Fruit fly (Drosophila melanogaster) whole organism, embryonic: ENCODE measurements around the gene CG42302.

Source experiments
- Aef1 ChIP-seq: fragments of 200-800 bp; sonication (Bioruptor generic); IDR thresholded peaks from 3 replicates; pipeline ENCODE4 v1.3.6; 2022; ENCODE audit warnings: missing biosample characterization, missing genetic modification characterization
- Awh ChIP-seq: fragments of 200-800 bp; sonication (Bioruptor generic); IDR thresholded peaks from 2 replicates; pipeline ENCODE4, ENCODE4 v1.3.6; 2022; ENCODE audit warnings: missing biosample characterization, missing genetic modification characterization
- Blimp-1 ChIP-seq: fragments of 200-800 bp; sonication (Bioruptor generic); optimal IDR thresholded peaks from 3 replicates; lab custom pipeline; 2018; ENCODE audit warnings: missing biosample characterization, missing genetic modification characterization, mild to moderate bottlenecking, moderate library complexity, missing genetic modification reagents
- CG10209 ChIP-seq: fragments of 200-800 bp; sonication (Bioruptor generic); optimal IDR thresholded peaks from 3 replicates; lab custom pipeline; 2017; ENCODE audit warnings: missing biosample characterization, mild to moderate bottlenecking, missing genetic modification characterization, missing genetic modification reagents
- CG10654 ChIP-seq: fragments of 200-800 bp; sonication (Bioruptor generic); optimal IDR thresholded peaks from 2 replicates; lab custom pipeline; 2016; ENCODE audit warnings: missing biosample characterization, missing genetic modification characterization
- CG11504 ChIP-seq: fragments of 200-800 bp; sonication (Bioruptor generic); optimal IDR thresholded peaks from 3 replicates; lab custom pipeline; 2019; ENCODE audit warnings: missing biosample characterization, mild to moderate bottlenecking, missing genetic modification characterization, moderate library complexity
- CG12744 ChIP-seq: fragments of 200-800 bp; sonication (Bioruptor generic); optimal IDR thresholded peaks from 2 replicates; lab custom pipeline; 2016; ENCODE audit warnings: missing biosample characterization, missing genetic modification characterization
- CG12769 ChIP-seq: fragments of 200-800 bp; sonication (Bioruptor generic); optimal IDR thresholded peaks from 2 replicates; lab custom pipeline; 2019; ENCODE audit warnings: missing biosample characterization, mild to moderate bottlenecking, missing genetic modification characterization, moderate library complexity
- CG13296 ChIP-seq: fragments of 200-800 bp; sonication (Bioruptor generic); optimal IDR thresholded peaks from 3 replicates; lab custom pipeline; 2018; ENCODE audit warnings: missing biosample characterization, mild to moderate bottlenecking, missing genetic modification characterization
- CG15269 ChIP-seq: fragments of 200-800 bp; sonication (Bioruptor generic); optimal IDR thresholded peaks from 2 replicates; lab custom pipeline; 2018; ENCODE audit warnings: missing biosample characterization, mild to moderate bottlenecking, missing genetic modification characterization, moderate library complexity
- CG1602 ChIP-seq: fragments of 200-800 bp; sonication (Bioruptor generic); optimal IDR thresholded peaks from 3 replicates; lab custom pipeline; 2016; ENCODE audit warnings: missing biosample characterization, missing genetic modification characterization
- CG1603 ChIP-seq: fragments of 200-800 bp; sonication (Bioruptor generic); optimal IDR thresholded peaks from 2 replicates; lab custom pipeline; 2019; ENCODE audit warnings: missing biosample characterization, mild to moderate bottlenecking, missing genetic modification characterization, moderate library complexity
- CG16779 ChIP-seq: fragments of 200-800 bp; sonication (Bioruptor generic); IDR thresholded peaks from 2 replicates; pipeline ENCODE4 v1.3.6; 2022; ENCODE audit warnings: missing biosample characterization, missing genetic modification characterization
- CG31441 ChIP-seq: fragments of 200-800 bp; sonication (Bioruptor generic); IDR thresholded peaks from 2 replicates; pipeline ENCODE4 v1.3.6; 2022; ENCODE audit warnings: missing biosample characterization, missing genetic modification characterization
- CG32532 ChIP-seq: fragments of 200-800 bp; sonication (Bioruptor generic); IDR thresholded peaks from 2 replicates; pipeline ENCODE4 v1.3.6; 2022; ENCODE audit warnings: missing biosample characterization, missing genetic modification characterization
- CG3726 ChIP-seq: fragments of 200-800 bp; sonication (Bioruptor generic); IDR thresholded peaks from 3 replicates; pipeline ENCODE4, ENCODE4 v1.3.6; 2022; ENCODE audit warnings: missing biosample characterization, missing genetic modification characterization
- CG4854 ChIP-seq: fragments of 200-800 bp; sonication (Bioruptor generic); optimal IDR thresholded peaks from 2 replicates; lab custom pipeline; 2016; ENCODE audit warnings: missing biosample characterization, missing genetic modification characterization, inconsistent platforms
- CG6813 ChIP-seq: fragments of 200-800 bp; sonication (Bioruptor generic); optimal IDR thresholded peaks from 2 replicates; lab custom pipeline; 2017; ENCODE audit warnings: missing biosample characterization, missing genetic modification characterization, mild to moderate bottlenecking, moderate library complexity, missing genetic modification reagents
- CG8281 ChIP-seq: fragments of 200-800 bp; sonication (Bioruptor generic); optimal IDR thresholded peaks from 2 replicates; lab custom pipeline; 2018; ENCODE audit warnings: missing biosample characterization, mild to moderate bottlenecking, missing genetic modification characterization, moderate library complexity
- CG9437 ChIP-seq: fragments of 200-800 bp; sonication (Bioruptor generic); optimal IDR thresholded peaks from 2 replicates; lab custom pipeline; 2018; ENCODE audit warnings: missing biosample characterization, mild to moderate bottlenecking, missing genetic modification characterization
- CG9797 ChIP-seq: fragments of 200-800 bp; sonication (Bioruptor generic); optimal IDR thresholded peaks from 3 replicates; lab custom pipeline; 2018; ENCODE audit warnings: missing biosample characterization, mild to moderate bottlenecking, missing genetic modification characterization
- D19A ChIP-seq: fragments of 200-800 bp; optimal IDR thresholded peaks from 3 replicates; lab custom pipeline; 2019; ENCODE audit warnings: missing biosample characterization, mild to moderate bottlenecking, missing genetic modification characterization, moderate library complexity
- Dp ChIP-seq: fragments of 200-800 bp; sonication (Bioruptor generic); optimal IDR thresholded peaks from 2 replicates; lab custom pipeline; 2018; ENCODE audit warnings: missing biosample characterization, mild to moderate bottlenecking, missing genetic modification characterization, moderate library complexity
- Ets65A ChIP-seq: fragments of 200-800 bp; sonication (Bioruptor generic); peaks from one replicate; lab custom pipeline; 2016; ENCODE audit warnings: missing biosample characterization, missing genetic modification characterization
- Gug ChIP-seq: fragments of 200-800 bp; sonication (Bioruptor generic); IDR thresholded peaks from 4 replicates; pipeline ENCODE4 v1.3.6; 2022; ENCODE audit warnings: missing biosample characterization, missing genetic modification characterization
- Jarid2 ChIP-seq: fragments of 200-800 bp; sonication (Bioruptor generic); optimal IDR thresholded peaks from 3 replicates; lab custom pipeline; 2017; ENCODE audit warnings: mild to moderate bottlenecking, missing biosample characterization, missing genetic modification reagents, missing genetic modification characterization
- Stat92E ChIP-seq, 3 experiments: fragments of >200 bp in 2 of 3; fragments of 200-800 bp in 1 of 3; sonication (Bioruptor generic) in 1 of 3; optimal IDR thresholded peaks; 2 replicates each; lab custom pipeline; 2017 to 2019; ENCODE audit warnings: missing biosample characterization in 3 of 3, missing genetic modification characterization in 3 of 3, mild to moderate bottlenecking in 1 of 3, moderate library complexity in 1 of 3
- ap ChIP-seq: fragments of 200-800 bp; sonication (Bioruptor generic); IDR thresholded peaks from 2 replicates; pipeline ENCODE4 v1.3.6; 2022; ENCODE audit warnings: missing biosample characterization, missing genetic modification characterization
- crc ChIP-seq: fragments of 200-800 bp; sonication (Bioruptor generic); optimal IDR thresholded peaks from 2 replicates; lab custom pipeline; 2016; ENCODE audit warnings: missing biosample characterization, missing genetic modification characterization
- croc ChIP-seq: fragments of 200-800 bp; sonication (Bioruptor generic); conservative IDR thresholded peaks from 3 replicates; pipeline ENCODE4 v1.3.6; 2022; ENCODE audit warnings: missing biosample characterization, missing genetic modification characterization
- cwo ChIP-seq: fragments of 200-800 bp; sonication (Bioruptor generic); optimal IDR thresholded peaks from 3 replicates; lab custom pipeline; 2017; ENCODE audit warnings: missing biosample characterization, missing genetic modification characterization, mild to moderate bottlenecking, moderate library complexity, missing genetic modification reagents
- ind ChIP-seq: fragments of 200-800 bp; sonication (Bioruptor generic); optimal IDR thresholded peaks from 3 replicates; lab custom pipeline; 2016; ENCODE audit warnings: missing biosample characterization, missing genetic modification characterization
- inv ChIP-seq: fragments of 200-800 bp; sonication (Bioruptor generic); IDR thresholded peaks from 2 replicates; pipeline ENCODE4 v1.3.6; 2022; ENCODE audit warnings: missing biosample characterization, missing genetic modification characterization; ENCODE audit not compliant: partially characterized antibody
- knrl ChIP-seq: fragments of 200-800 bp; sonication (Bioruptor generic); IDR thresholded peaks from 3 replicates; pipeline ENCODE4 v1.3.6; 2022; ENCODE audit warnings: missing biosample characterization, missing genetic modification characterization; ENCODE audit not compliant: partially characterized antibody
- mirr ChIP-seq: fragments of 200-800 bp; sonication (Bioruptor generic); optimal IDR thresholded peaks from 3 replicates; lab custom pipeline; 2018; ENCODE audit warnings: missing biosample characterization, mild to moderate bottlenecking, missing genetic modification characterization
- mld ChIP-seq: fragments of 200-800 bp; sonication (Bioruptor generic); IDR thresholded peaks from 3 replicates; pipeline ENCODE4 v1.3.6; 2022; ENCODE audit warnings: missing biosample characterization, missing genetic modification characterization; ENCODE audit not compliant: partially characterized antibody
- odd ChIP-seq: fragments of 200-800 bp; sonication (Bioruptor generic); optimal IDR thresholded peaks from 2 replicates; lab custom pipeline; 2017; ENCODE audit warnings: missing biosample characterization, mild to moderate bottlenecking, missing genetic modification characterization
- pita ChIP-seq: fragments of 200-800 bp; sonication (Bioruptor generic); optimal IDR thresholded peaks from 2 replicates; lab custom pipeline; 2017; ENCODE audit warnings: missing biosample characterization, mild to moderate bottlenecking, missing genetic modification characterization
- run ChIP-seq: fragments of 200-800 bp; sonication (Bioruptor generic); optimal IDR thresholded peaks from 3 replicates; lab custom pipeline; 2018; ENCODE audit warnings: missing biosample characterization, mild to moderate bottlenecking, missing genetic modification characterization
- sens ChIP-seq: fragments of 200-800 bp; sonication (Bioruptor generic); peaks from one replicate; lab custom pipeline; 2016; ENCODE audit warnings: missing biosample characterization, missing genetic modification characterization
- sisA ChIP-seq: fragments of 200-800 bp; sonication (Bioruptor generic); IDR thresholded peaks from 2 replicates; pipeline ENCODE4 v1.3.6; 2022; ENCODE audit warnings: missing biosample characterization, missing genetic modification characterization
- stwl ChIP-seq: fragments of 200-800 bp; sonication (Bioruptor generic); optimal IDR thresholded peaks from 3 replicates; lab custom pipeline; 2018; ENCODE audit warnings: missing biosample characterization, mild to moderate bottlenecking, missing genetic modification characterization, moderate library complexity
- vfl ChIP-seq: fragments of 200-800 bp; sonication (Bioruptor generic); optimal IDR thresholded peaks from 2 replicates; lab custom pipeline; 2016; ENCODE audit warnings: missing biosample characterization, missing genetic modification characterization
- vvl ChIP-seq: fragments of 200-800 bp; sonication (Bioruptor generic); IDR thresholded peaks from 2 replicates; pipeline ENCODE4 v1.3.6; 2022; ENCODE audit warnings: missing biosample characterization, missing genetic modification characterization
- zen ChIP-seq: fragments of 200-800 bp; sonication (Bioruptor generic); optimal IDR thresholded peaks from 3 replicates; lab custom pipeline; 2018; ENCODE audit warnings: missing biosample characterization, mild to moderate bottlenecking, missing genetic modification characterization, moderate library complexity

CG42302 gene

dm6 chrX:18684504-18684903, 41.0 kb downstream of the CG42302 start:
- TF ChIP-seq Dp (GFP tag; lab: Kevin White, UChicago), result no peak
- TF ChIP-seq Jarid2 (GFP tag; lab: Kevin White, UChicago), result no peak
- no peak for TF ChIP-seq CG3726
- no peak for TF ChIP-seq knrl (GFP tag; lab: Robert Waterston, UW)
- TF ChIP-seq, all 482 proteins: peak for 0

- TF ChIP-seq Ets65A (GFP tag; lab: Kevin White, UChicago), result peak; percentile 48
- no peak for TF ChIP-seq zen (tag; lab: Kevin White, UChicago)
Measured at dm6 chrX:18682815-18683214, 42.7 kb downstream of the CG42302 start.

dm6 chrX:18681410-18681809, 44.1 kb downstream of the CG42302 start:
- TF ChIP-seq CG16779 (GFP tag; lab: Robert Waterston, UW), result no peak
- peak; percentile 11 for TF ChIP-seq sens (GFP tag; lab: Kevin White, UChicago)

- no peak for TF ChIP-seq mirr (GFP tag; lab: Kevin White, UChicago)
- TF ChIP-seq crc, result no peak
- TF ChIP-seq Awh (GFP tag; lab: Robert Waterston, UW), result peak; percentile 40; the same call in 1 of the 2 replicates
- TF ChIP-seq CG10209 (GFP tag; lab: Kevin White, UChicago), result no peak
- no peak for TF ChIP-seq Gug
- TF ChIP-seq CG12769, result no peak
- no peak for TF ChIP-seq CG1602 (GFP tag; lab: Kevin White, UChicago)
- no peak for TF ChIP-seq mld (GFP tag; lab: Robert Waterston, UW)
- TF ChIP-seq inv (GFP tag; lab: Robert Waterston, UW), result no peak
- TF ChIP-seq CG13296 (GFP tag; lab: Kevin White, UChicago), result no peak
- peak; percentile 46 for TF ChIP-seq CG1603 (tag; lab: Kevin White, UChicago)
- no peak for TF ChIP-seq stwl (tag; lab: Kevin White, UChicago)
- no peak for TF ChIP-seq CG6813
- no peak for TF ChIP-seq CG4854
- peak; percentile 15; the same call in 1 of the 2 replicates for TF ChIP-seq sisA (GFP tag; lab: Robert Waterston, UW)
- TF ChIP-seq run (tag; lab: Kevin White, UChicago), result no peak
- peak; percentile 19 for TF ChIP-seq Blimp-1 (GFP tag; lab: Kevin White, UChicago)
- TF ChIP-seq cwo (GFP tag; lab: Kevin White, UChicago), result no peak
- TF ChIP-seq ind (GFP tag; lab: Kevin White, UChicago), result no peak
- TF ChIP-seq CG9797 (GFP tag; lab: Kevin White, UChicago), result no peak
- no peak for TF ChIP-seq Aef1 (GFP tag; lab: Robert Waterston, UW)
- TF ChIP-seq CG31441 (GFP tag; lab: Robert Waterston, UW), result 0 out of 2 replicates have a peak, but pooled peaks have one; percentile 15
- TF ChIP-seq CG32532 (GFP tag; lab: Robert Waterston, UW), result no peak
- TF ChIP-seq ap, result no peak
- no peak for TF ChIP-seq CG9437 (GFP tag; lab: Kevin White, UChicago)
- TF ChIP-seq CG10654 (GFP tag; lab: Kevin White, UChicago), result no peak
- TF ChIP-seq Ets65A (GFP tag; lab: Kevin White, UChicago), result no peak
- TF ChIP-seq CG8281 (tag; lab: Kevin White, UChicago), result no peak
- TF ChIP-seq vfl (GFP tag; lab: Kevin White, UChicago), result no peak
- no peak for TF ChIP-seq CG12744 (GFP tag; lab: Kevin White, UChicago)
- TF ChIP-seq Stat92E (GFP tag; optimal IDR thresholded peaks at IDR 0.05; lab: Kevin White, UChicago), result no peak
- no peak for TF ChIP-seq pita (GFP tag; lab: Kevin White, UChicago)
- TF ChIP-seq CG11504 (tag; lab: Kevin White, UChicago), result peak; percentile 23
- TF ChIP-seq croc (GFP tag; lab: Robert Waterston, UW), result no peak
- no peak for TF ChIP-seq CG15269 (tag; lab: Kevin White, UChicago)
- no peak for TF ChIP-seq D19A (tag; lab: Kevin White, UChicago)
- TF ChIP-seq vvl (GFP tag; lab: Robert Waterston, UW), result peak; percentile 62; the same call in 1 of the 2 replicates
- no peak for TF ChIP-seq odd (GFP tag; lab: Kevin White, UChicago)
Measured at dm6 chrX:18678876-18679275, 46.6 kb downstream of the CG42302 start.
